Fruit fly (Drosophila melanogaster): ENCODE results near the gene Ccp84Ad.

Ccp84Ad gene

dm6 chr3R:6663289-6663666, 29.3 kb upstream of the Ccp84Ad start:
- TF ChIP-seq rn (GFP tag; IDR thresholded peaks at IDR 0.05) (no peak), CG8159 (tag; optimal IDR thresholded peaks at IDR 0.05) (no peak), CG13204 (GFP tag; optimal IDR thresholded peaks at IDR 0.05) (no peak)

dm6 chr3R:6664371-6665116, 28.0 kb upstream of the Ccp84Ad start:
- peak; percentile 50 for TF ChIP-seq CG14655 (GFP tag; optimal IDR thresholded peaks at IDR 0.05)
- TF ChIP-seq D1 (tag; optimal IDR thresholded peaks at IDR 0.05), result no peak
- peak; percentile 51; the same call in 2 of the 3 replicates for TF ChIP-seq fd96Ca (GFP tag; IDR thresholded peaks at IDR 0.05)
- TF ChIP-seq Pif1A (GFP tag; optimal IDR thresholded peaks at IDR 0.05), result no peak
- TF ChIP-seq Pif1B (GFP tag; optimal IDR thresholded peaks at IDR 0.05), result no peak
- TF ChIP-seq rn (GFP tag; IDR thresholded peaks at IDR 0.05), result no peak
- TF ChIP-seq CG17806 (tag; optimal IDR thresholded peaks at IDR 0.05), result no peak
- TF ChIP-seq Ets98B (GFP tag; IDR thresholded peaks at IDR 0.05), result no peak; the same call in 1 of the 2 replicates
- TF ChIP-seq CG8159 (tag; optimal IDR thresholded peaks at IDR 0.05), result peak; percentile 19
- TF ChIP-seq EcR (GFP tag; optimal IDR thresholded peaks at IDR 0.05), result no peak
- peak; percentile 11 for TF ChIP-seq CG9948 (tag; optimal IDR thresholded peaks at IDR 0.05)
- no peak for TF ChIP-seq CG34367 (tag; optimal IDR thresholded peaks at IDR 0.05)
- TF ChIP-seq CG13204 (GFP tag; optimal IDR thresholded peaks at IDR 0.05), result no peak
- TF ChIP-seq CG10348 (GFP tag; IDR thresholded peaks at IDR 0.05), result no peak
- no peak for TF ChIP-seq Snoo (tag; optimal IDR thresholded peaks at IDR 0.05)
- no peak for TF ChIP-seq CG15710 (tag; optimal IDR thresholded peaks at IDR 0.05)
- no peak for TF ChIP-seq CG32121 (GFP tag; IDR thresholded peaks at IDR 0.05)
- TF ChIP-seq CG12605 (GFP tag; IDR thresholded peaks at IDR 0.05), result no peak
- TF ChIP-seq CG8301 (tag; optimal IDR thresholded peaks at IDR 0.05), result no peak
- peak; percentile 76 for TF ChIP-seq CG4496 (GFP tag; IDR thresholded peaks at IDR 0.05)
- no peak for TF ChIP-seq gl (tag; optimal IDR thresholded peaks at IDR 0.05)

- no peak for TF ChIP-seq CG32121 (GFP tag; IDR thresholded peaks at IDR 0.05)
- TF ChIP-seq fd96Ca (GFP tag; IDR thresholded peaks at IDR 0.05), result peak; percentile 50; the same call in 1 of the 3 replicates
Observed at dm6 chr3R:6665117-6665654, 27.3 kb upstream of the Ccp84Ad start.

dm6 chr3R:6667245-6667644, 25.3 kb upstream of the Ccp84Ad start:
- TF ChIP-seq CG13204 (GFP tag; optimal IDR thresholded peaks at IDR 0.05), result no peak
- TF ChIP-seq CG8301 (tag; optimal IDR thresholded peaks at IDR 0.05), result no peak
- TF ChIP-seq CG14655 (GFP tag; optimal IDR thresholded peaks at IDR 0.05), result no peak
- no peak for TF ChIP-seq EcR (GFP tag; optimal IDR thresholded peaks at IDR 0.05)
- TF ChIP-seq CG32121 (GFP tag; IDR thresholded peaks at IDR 0.05), result no peak
- no peak for TF ChIP-seq CG12605 (GFP tag; IDR thresholded peaks at IDR 0.05)
- no peak for TF ChIP-seq CG8159 (tag; optimal IDR thresholded peaks at IDR 0.05)
- no peak for TF ChIP-seq rn (GFP tag; IDR thresholded peaks at IDR 0.05)
- no peak for TF ChIP-seq gl (tag; optimal IDR thresholded peaks at IDR 0.05)
- no peak for TF ChIP-seq Ets98B (GFP tag; IDR thresholded peaks at IDR 0.05)
- no peak for TF ChIP-seq D1 (tag; optimal IDR thresholded peaks at IDR 0.05)
- no peak for TF ChIP-seq Pif1A (GFP tag; optimal IDR thresholded peaks at IDR 0.05)
- TF ChIP-seq CG9948 (tag; optimal IDR thresholded peaks at IDR 0.05), result no peak
- TF ChIP-seq CG4496 (GFP tag; IDR thresholded peaks at IDR 0.05), result no peak

- no peak for TF ChIP-seq CG13204 (GFP tag; optimal IDR thresholded peaks at IDR 0.05)
- TF ChIP-seq CG12605 (GFP tag; IDR thresholded peaks at IDR 0.05), result no peak
- TF ChIP-seq CG15710 (tag; optimal IDR thresholded peaks at IDR 0.05), result no peak
- TF ChIP-seq CG14655 (GFP tag; optimal IDR thresholded peaks at IDR 0.05), result no peak
- TF ChIP-seq Ets98B (GFP tag; IDR thresholded peaks at IDR 0.05), result no peak
- no peak for TF ChIP-seq D1 (tag; optimal IDR thresholded peaks at IDR 0.05)
- TF ChIP-seq rn (GFP tag; IDR thresholded peaks at IDR 0.05), result no peak
- no peak for TF ChIP-seq gl (tag; optimal IDR thresholded peaks at IDR 0.05)
- no peak for TF ChIP-seq CG32121 (GFP tag; IDR thresholded peaks at IDR 0.05)
- no peak for TF ChIP-seq CG10348 (GFP tag; IDR thresholded peaks at IDR 0.05)
- TF ChIP-seq EcR (GFP tag; optimal IDR thresholded peaks at IDR 0.05), result no peak
Observed at dm6 chr3R:6668234-6668633, 24.3 kb upstream of the Ccp84Ad start.

- TF ChIP-seq CG10348 (GFP tag; IDR thresholded peaks at IDR 0.05), result no peak
- TF ChIP-seq D1 (tag; optimal IDR thresholded peaks at IDR 0.05), result no peak
- TF ChIP-seq CG13204 (GFP tag; optimal IDR thresholded peaks at IDR 0.05), result no peak
- no peak for TF ChIP-seq CG15710 (tag; optimal IDR thresholded peaks at IDR 0.05)
- TF ChIP-seq rn (GFP tag; IDR thresholded peaks at IDR 0.05), result no peak
- no peak for TF ChIP-seq CG32121 (GFP tag; IDR thresholded peaks at IDR 0.05)
- TF ChIP-seq Ets98B (GFP tag; IDR thresholded peaks at IDR 0.05), result no peak
- no peak for TF ChIP-seq fd96Ca (GFP tag; IDR thresholded peaks at IDR 0.05)
- no peak for TF ChIP-seq CG8159 (tag; optimal IDR thresholded peaks at IDR 0.05)
Observed at dm6 chr3R:6672303-6673007, 20.1 kb upstream of the Ccp84Ad start.

All from whole organism, pupa.